Fruit fly (Drosophila melanogaster): ENCODE measurements around the gene inaF-D.

Gene inaF-D

DNA sequence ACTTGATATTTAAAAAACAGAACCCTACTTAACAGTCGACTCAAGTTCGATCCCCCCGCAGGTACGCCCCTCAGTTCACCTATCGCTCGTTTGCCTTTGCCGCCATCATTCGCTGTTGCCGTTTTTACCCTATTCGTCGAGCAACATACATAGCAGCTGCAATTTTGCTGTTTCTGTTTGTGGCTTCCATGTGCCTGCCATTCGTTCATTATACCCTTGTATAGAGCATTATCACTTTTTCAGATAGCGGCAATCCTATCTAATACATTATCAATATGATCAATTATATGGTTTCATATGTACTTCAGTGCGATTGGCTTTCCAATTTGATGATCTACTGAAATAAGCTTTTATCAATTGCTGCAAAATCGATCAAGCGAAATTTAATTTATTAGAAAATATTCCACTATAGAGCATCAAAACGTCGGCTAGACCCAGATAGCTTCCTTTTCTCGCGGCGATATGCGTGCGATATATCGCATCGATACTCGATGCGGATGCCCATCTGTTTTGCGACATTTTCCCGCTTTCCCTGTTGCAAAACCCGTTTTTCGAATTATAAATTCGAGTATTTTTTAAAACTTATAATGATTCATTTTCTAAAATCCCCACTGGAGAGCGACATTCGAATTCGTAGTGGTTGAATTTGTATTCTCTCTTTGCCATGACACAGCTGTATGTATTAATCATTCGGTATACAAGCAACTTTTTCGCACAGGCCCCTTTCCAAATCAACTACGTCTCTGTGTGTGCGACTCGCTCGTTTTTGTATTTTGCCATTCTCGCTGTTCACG, 12.8 kb downstream of the inaF-D start (continued):
- peak; percentile 93 for TF ChIP-seq gem (tag; optimal IDR thresholded peaks at IDR 0.05)
- peak; percentile 71 for TF ChIP-seq CG6272 (GFP tag; IDR thresholded peaks at IDR 0.05)
- peak; percentile 92 for TF ChIP-seq Oli (tag; optimal IDR thresholded peaks at IDR 0.05)
- peak; percentile 60 for TF ChIP-seq CG31224 (GFP tag; IDR thresholded peaks at IDR 0.05)
- no peak for TF ChIP-seq pan (optimal IDR thresholded peaks at IDR 0.05)
- peak in 1 of 2 experiments; percentile 73 for TF ChIP-seq pan (GFP tag; optimal IDR thresholded peaks at IDR 0.05 in 1 of 2, IDR thresholded peaks at IDR 0.05 in 1 of 2)
- peak; percentile 73; the same call in 1 of the 2 replicates for TF ChIP-seq ranshi (GFP tag; IDR thresholded peaks at IDR 0.05)
- peak; percentile 77 for TF ChIP-seq vfl (GFP tag; optimal IDR thresholded peaks at IDR 0.05)
- peak; percentile 89 for TF ChIP-seq CG7556 (GFP tag; optimal IDR thresholded peaks at IDR 0.05)
- peak; percentile 88 for TF ChIP-seq Hmr (GFP tag; optimal IDR thresholded peaks at IDR 0.05)
- TF ChIP-seq esg (GFP tag; conservative IDR thresholded peaks at IDR 0.05) = peak; percentile 76
- TF ChIP-seq CG8281 (tag; optimal IDR thresholded peaks at IDR 0.05) = peak; percentile 70
- TF ChIP-seq E2f2 (GFP tag; IDR thresholded peaks at IDR 0.05) = peak; percentile 55; the same call in 1 of the 2 replicates
- TF ChIP-seq NfI (GFP tag; optimal IDR thresholded peaks at IDR 0.05) = peak; percentile 80
- peak; percentile 44 for TF ChIP-seq CG3838 (GFP tag; optimal IDR thresholded peaks at IDR 0.05)
- TF ChIP-seq ind (GFP tag; optimal IDR thresholded peaks at IDR 0.05) = peak; percentile 87
- TF ChIP-seq CG2202 (tag; optimal IDR thresholded peaks at IDR 0.05) = peak; percentile 65
- TF ChIP-seq nau (GFP tag; optimal IDR thresholded peaks at IDR 0.05) = peak; percentile 74
- TF ChIP-seq ewg (GFP tag; optimal IDR thresholded peaks at IDR 0.05) = peak; percentile 69
- peak; percentile 61 for TF ChIP-seq Ada2b (GFP tag; IDR thresholded peaks at IDR 0.05)
- TF ChIP-seq gfzf (GFP tag; optimal IDR thresholded peaks at IDR 0.05) = peak; percentile 2
- TF ChIP-seq gsb-n (tag; optimal IDR thresholded peaks at IDR 0.05) = peak; percentile 84
- no peak for TF ChIP-seq fd102C (GFP tag; optimal IDR thresholded peaks at IDR 0.05)
- peak; percentile 86 for TF ChIP-seq tap (tag; optimal IDR thresholded peaks at IDR 0.05)
- no peak for TF ChIP-seq CG11696 (GFP tag; IDR thresholded peaks at IDR 0.05)
- no peak for TF ChIP-seq dimm (GFP tag; IDR thresholded peaks at IDR 0.05)
- TF ChIP-seq amos (GFP tag; IDR thresholded peaks at IDR 0.05; ENCODE audit: partially characterized antibody) = peak; percentile 72
- TF ChIP-seq C15 (GFP tag; IDR thresholded peaks at IDR 0.05) = 0 out of 3 replicates have a peak, but pooled peaks have one; percentile 25
- TF ChIP-seq hth (optimal IDR thresholded peaks at IDR 0.05) = no peak
- TF ChIP-seq maf-S (GFP tag; optimal IDR thresholded peaks at IDR 0.05) = peak; percentile 69
- peak; percentile 72 for TF ChIP-seq jumu (GFP tag; optimal IDR thresholded peaks at IDR 0.05)
- TF ChIP-seq CG16863 (GFP tag; optimal IDR thresholded peaks at IDR 0.05) = peak; percentile 85
- peak; percentile 72 to 82 for TF ChIP-seq Pdp1 (GFP tag; optimal IDR thresholded peaks at IDR 0.05)
- peak; percentile 91 for TF ChIP-seq CG10209 (GFP tag; optimal IDR thresholded peaks at IDR 0.05)
- no peak for TF ChIP-seq Tbp (GFP tag; optimal IDR thresholded peaks at IDR 0.05)
- TF ChIP-seq H2.0 (GFP tag; IDR thresholded peaks at IDR 0.05) = peak; percentile 65
- peak; percentile 63 for TF ChIP-seq da (GFP tag; optimal IDR thresholded peaks at IDR 0.05)
- peak; percentile 82 for TF ChIP-seq croc (GFP tag; conservative IDR thresholded peaks at IDR 0.05)
- TF ChIP-seq CG42726 (GFP tag; IDR thresholded peaks at IDR 0.05; ENCODE audit: partially characterized antibody) = no peak
- no peak for TF ChIP-seq Dfd (GFP tag; optimal IDR thresholded peaks at IDR 0.05)
- TF ChIP-seq CG30403 (GFP tag; optimal IDR thresholded peaks at IDR 0.05) = peak; percentile 90
- TF ChIP-seq Antp (GFP tag; optimal IDR thresholded peaks at IDR 0.05) = peak; percentile 60
- TF ChIP-seq fd64A (GFP tag; optimal IDR thresholded peaks at IDR 0.05) = peak; percentile 72
- TF ChIP-seq CG11723 (GFP tag; optimal IDR thresholded peaks at IDR 0.05) = peak; percentile 71
- peak; percentile 77 for TF ChIP-seq NC2α (GFP tag; optimal IDR thresholded peaks at IDR 0.05)
- peak; percentile 84 for TF ChIP-seq CG1529 (GFP tag; optimal IDR thresholded peaks at IDR 0.05)
- no peak for TF ChIP-seq CG2116 (GFP tag; optimal IDR thresholded peaks at IDR 0.05)
- peak; percentile 82 for TF ChIP-seq CG8388 (GFP tag; optimal IDR thresholded peaks at IDR 0.05)
- no peak for TF ChIP-seq usp (GFP tag; optimal IDR thresholded peaks at IDR 0.05)
- peak; percentile 78 for TF ChIP-seq emc (GFP tag; optimal IDR thresholded peaks at IDR 0.05)

All from whole organism, embryonic.